Worm (Caenorhabditis elegans): Measurements from ENCODE around the gene ZK546.4.
A peak's percentile ranks its signal among the peaks of the same experiment; 100 is the strongest.

Gene ZK546.4

ce11 chrII:4959719-4960118, 21.9 kb downstream of the ZK546.4 start, which contains the start of gene ulp-2 (continued):
- TF ChIP-seq elt-2 (tag; optimal IDR thresholded peaks at IDR 0.05) (no peak), efl-3 (GFP tag; optimal IDR thresholded peaks at IDR 0.05) (no peak), lin-39 (tag; optimal IDR thresholded peaks at IDR 0.05) (no peak), nhr-28 (tag; optimal IDR thresholded peaks at IDR 0.05) (no peak), ceh-90 (tag; optimal IDR thresholded peaks at IDR 0.05) (no peak), hlh-4 (tag; optimal IDR thresholded peaks at IDR 0.05) (no peak), unc-62 (GFP tag; optimal IDR thresholded peaks at IDR 0.05) (no peak), lin-35 (GFP tag; optimal IDR thresholded peaks at IDR 0.05) (peak; percentile 28 to 71), snu-23 (GFP tag; optimal IDR thresholded peaks at IDR 0.05) (peak; percentile 12), ces-1 (GFP tag; optimal IDR thresholded peaks at IDR 0.05) (no peak), lin-15B (tag; optimal IDR thresholded peaks at IDR 0.05) (peak; percentile 37), nhr-47 (tag; optimal IDR thresholded peaks at IDR 0.05) (no peak)

DNA sequence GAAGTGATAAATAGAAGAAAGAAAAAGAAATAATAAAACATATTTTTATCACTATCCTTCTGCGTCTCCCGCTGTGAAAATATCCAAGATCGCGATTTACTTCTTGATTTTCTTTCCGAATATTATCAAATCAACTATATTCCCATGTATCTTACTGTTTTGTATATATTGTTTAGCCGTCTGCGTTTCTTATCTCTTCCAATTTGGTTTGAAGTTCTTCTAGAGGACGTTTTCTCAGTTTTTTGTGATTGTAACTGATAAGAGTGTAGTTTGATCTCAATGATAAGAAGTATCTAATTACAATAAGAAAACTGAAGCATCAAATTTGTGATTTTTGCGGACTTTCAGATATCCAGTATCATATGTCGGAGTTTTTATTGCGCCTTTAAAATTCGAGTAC, 22.8 kb downstream of the ZK546.4 start:
- peak in 1 of 2 experiments; percentile 16 for TF ChIP-seq lsy-2 (tag; optimal IDR thresholded peaks at IDR 0.05)
- TF ChIP-seq isw-1 (GFP tag; IDR thresholded peaks at IDR 0.05): no peak
- TF ChIP-seq xbp-1 (tag; optimal IDR thresholded peaks at IDR 0.05): no peak
- peak; percentile 74 for TF ChIP-seq nhr-85 (tag)
- no peak for TF ChIP-seq snpc-4 (tag; optimal IDR thresholded peaks at IDR 0.05)
- TF ChIP-seq blmp-1 (tag; optimal IDR thresholded peaks at IDR 0.05): peak; percentile 31
- peak in 1 of 6 experiments; percentile 63 for TF ChIP-seq elt-3 (tag; optimal IDR thresholded peaks at IDR 0.05)
- TF ChIP-seq mdl-1 (tag; optimal IDR thresholded peaks at IDR 0.05): no peak
- peak; percentile 67 for TF ChIP-seq elt-2 (tag; optimal IDR thresholded peaks at IDR 0.05)
- no peak for TF ChIP-seq pag-3 (tag; optimal IDR thresholded peaks at IDR 0.05; ENCODE audit: borderline replicate concordance, insufficient read depth)
- peak; percentile 9 for TF ChIP-seq snu-23 (GFP tag; optimal IDR thresholded peaks at IDR 0.05)
- TF ChIP-seq ceh-82 (tag; optimal IDR thresholded peaks at IDR 0.05): no peak
- TF ChIP-seq ceh-90 (tag; optimal IDR thresholded peaks at IDR 0.05): no peak
- peak; percentile 44 for TF ChIP-seq nhr-20 (tag; optimal IDR thresholded peaks at IDR 0.05)
- TF ChIP-seq lin-14 (GFP tag; optimal IDR thresholded peaks at IDR 0.05): peak; percentile 45

DNA sequence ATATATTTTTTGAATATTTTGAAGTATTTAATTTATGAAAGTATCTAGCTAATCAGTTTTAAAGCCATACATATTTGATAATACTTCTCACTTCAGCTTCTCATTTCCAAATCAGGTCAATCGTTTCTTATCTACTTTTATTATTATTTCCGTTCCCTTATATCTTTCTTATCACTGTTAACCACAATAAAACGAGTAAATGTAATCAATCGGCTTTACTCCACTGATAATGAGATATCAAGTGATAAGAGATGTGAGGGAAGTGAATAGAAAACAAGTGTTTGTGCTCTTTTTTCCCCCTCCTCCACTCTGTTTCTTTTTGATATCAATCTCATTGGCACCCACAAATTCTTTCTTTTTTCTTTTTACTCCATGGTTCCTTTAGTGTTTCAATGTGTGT, 28.7 kb downstream of the ZK546.4 start:
- TF ChIP-seq unc-30 (tag; optimal IDR thresholded peaks at IDR 0.05): no peak
- TF ChIP-seq fkh-8 (tag; optimal IDR thresholded peaks at IDR 0.05): no peak
- TF ChIP-seq nhr-90 (tag; optimal IDR thresholded peaks at IDR 0.05; ENCODE audit: poor library complexity): no peak
- no peak for TF ChIP-seq unc-86 (tag; optimal IDR thresholded peaks at IDR 0.05)
- TF ChIP-seq lin-14 (GFP tag; optimal IDR thresholded peaks at IDR 0.05): peak; percentile 30
- peak; percentile 97 for TF ChIP-seq elt-2 (tag; optimal IDR thresholded peaks at IDR 0.05)
- no peak for TF ChIP-seq efl-1 (optimal IDR thresholded peaks at IDR 0.05)
- TF ChIP-seq efl-1 (GFP tag; optimal IDR thresholded peaks at IDR 0.05 in 1 of 2): no peak
- TF ChIP-seq rnt-1 (tag; optimal IDR thresholded peaks at IDR 0.05): no peak
- TF ChIP-seq lin-15B (tag; optimal IDR thresholded peaks at IDR 0.05): no peak
- TF ChIP-seq dsc-1 (tag; optimal IDR thresholded peaks at IDR 0.05): no peak
- TF ChIP-seq lin-13 (GFP tag; optimal IDR thresholded peaks at IDR 0.05): no peak
- no peak for TF ChIP-seq ces-1 (GFP tag; optimal IDR thresholded peaks at IDR 0.05)
- peak; percentile 0 for TF ChIP-seq pqm-1 (tag; optimal IDR thresholded peaks at IDR 0.05)
- TF ChIP-seq ztf-4 (tag; optimal IDR thresholded peaks at IDR 0.05): no peak
- TF ChIP-seq ceh-88 (GFP tag; IDR thresholded peaks at IDR 0.05): no peak

DNA sequence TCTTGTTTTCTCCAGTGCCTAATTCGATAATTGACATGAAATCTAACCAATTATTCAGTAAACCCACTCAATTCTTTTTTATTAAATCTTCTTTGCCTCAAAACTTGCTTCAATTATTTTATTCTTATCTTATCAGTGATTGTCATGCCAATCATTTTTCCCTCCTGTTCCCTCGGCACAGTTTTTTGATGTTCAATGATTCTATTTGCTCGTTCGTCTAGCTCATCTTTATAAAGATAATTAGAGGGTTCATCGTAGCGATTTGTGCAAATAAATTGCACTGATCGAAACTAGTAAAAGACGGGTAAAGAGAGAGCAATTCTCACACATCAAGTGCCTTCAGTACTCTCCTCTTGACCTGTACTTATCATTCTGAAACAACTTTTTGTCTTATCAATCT, 29.8 kb downstream of the ZK546.4 start:
- TF ChIP-seq elt-2 (tag; optimal IDR thresholded peaks at IDR 0.05) (peak; percentile 84), ztf-11 (tag; optimal IDR thresholded peaks at IDR 0.05) (no peak)
